Fruit fly (Drosophila melanogaster) whole organism, wandering third instar larva: ENCODE data around the gene CAH7.
A peak's percentile ranks its signal among the peaks of the same experiment; 100 is the strongest.

Experiments
- Abd-B ChIP-seq: fragments of >200 bp; optimal IDR thresholded peaks from 2 replicates; lab custom pipeline; 2017; ENCODE audit warnings: missing biosample characterization, missing genetic modification characterization
- CG32264 ChIP-seq: fragments of 200-800 bp; sonication (Bioruptor generic); optimal IDR thresholded peaks from 2 replicates; lab custom pipeline; 2016; ENCODE audit warnings: missing biosample characterization, missing genetic modification characterization
- CG9705 ChIP-seq: fragments of 200-800 bp; sonication (Bioruptor generic); optimal IDR thresholded peaks from 2 replicates; lab custom pipeline; 2018; ENCODE audit warnings: missing biosample characterization, mild to moderate bottlenecking, missing genetic modification characterization
- CrebA ChIP-seq: fragments of 200-800 bp; sonication (Bioruptor generic); optimal IDR thresholded peaks from 2 replicates; lab custom pipeline; 2016; ENCODE audit warnings: missing biosample characterization, mild to moderate bottlenecking, missing genetic modification characterization, borderline replicate concordance
- Dfd ChIP-seq: fragments of >200 bp; optimal IDR thresholded peaks from 2 replicates; lab custom pipeline; 2017; ENCODE audit warnings: missing biosample characterization, missing genetic modification characterization
- Dif ChIP-seq: fragments of 200-275, 200-300 bp; sonication (Bioruptor generic); optimal IDR thresholded peaks from 2 replicates; lab custom pipeline; 2018; ENCODE audit warnings: missing biosample characterization, missing genetic modification characterization; ENCODE audit not compliant: partially characterized antibody
- GATAd ChIP-seq: sonication (Bioruptor generic); optimal IDR thresholded peaks from 2 replicates; lab custom pipeline; 2016; ENCODE audit warnings: missing biosample characterization, missing genetic modification characterization
- HLH106 ChIP-seq: fragments of 200-800 bp; optimal IDR thresholded peaks from 3 replicates; lab custom pipeline; 2019; ENCODE audit warnings: missing biosample characterization, mild to moderate bottlenecking, missing genetic modification characterization, moderate library complexity
- Hnf4 ChIP-seq: fragments of 200-800 bp; sonication (Bioruptor generic); optimal IDR thresholded peaks from 2 replicates; lab custom pipeline; 2016; ENCODE audit warnings: missing biosample characterization, mild to moderate bottlenecking, missing genetic modification characterization
- Hr78 ChIP-seq: fragments of >200 bp; optimal IDR thresholded peaks from 2 replicates; lab custom pipeline; 2017; ENCODE audit warnings: missing biosample characterization, missing genetic modification characterization
- Hr83 ChIP-seq: fragments of 200-300 bp; sonication (Bioruptor generic); optimal IDR thresholded peaks from 2 replicates; lab custom pipeline; 2016; ENCODE audit warnings: missing biosample characterization, mild to moderate bottlenecking, missing genetic modification characterization, moderate library complexity; ENCODE audit not compliant: poor library complexity, severe bottlenecking
- Jra ChIP-seq: sonication (Bioruptor generic); optimal IDR thresholded peaks from 2 replicates; lab custom pipeline; 2016; ENCODE audit warnings: missing biosample characterization, missing genetic modification characterization
- Mio ChIP-seq: sonication (Bioruptor generic); optimal IDR thresholded peaks from 2 replicates; lab custom pipeline; 2016; ENCODE audit warnings: missing biosample characterization, missing genetic modification characterization
- Myc ChIP-seq: fragments of >200 bp; optimal IDR thresholded peaks from 2 replicates; lab custom pipeline; 2017
- N ChIP-seq: fragments of >200 bp; optimal IDR thresholded peaks from 2 replicates; lab custom pipeline; 2018; ENCODE audit warnings: missing biosample characterization, missing external identifiers, missing genetic modification characterization
- OdsH ChIP-seq: fragments of 200-800 bp; sonication (Bioruptor generic); optimal IDR thresholded peaks from 2 replicates; lab custom pipeline; 2016; ENCODE audit warnings: missing biosample characterization, mild to moderate bottlenecking, missing genetic modification characterization
- Rel ChIP-seq, 2 experiments: fragments of 200-800 bp; sonication (Bioruptor generic) in 1 of 2; optimal IDR thresholded peaks; 2 replicates in 1 of 2; 3 replicates in 1 of 2; lab custom pipeline; 2016 to 2019; ENCODE audit warnings: mild to moderate bottlenecking in 2 of 2, missing biosample characterization in 2 of 2, missing genetic modification characterization in 2 of 2, moderate library complexity in 1 of 2
- Sp1 ChIP-seq: fragments of 200-800 bp; sonication (Bioruptor generic); optimal IDR thresholded peaks from 3 replicates; lab custom pipeline; 2019; ENCODE audit warnings: missing biosample characterization, mild to moderate bottlenecking, missing genetic modification characterization, moderate library complexity
- Vsx2 ChIP-seq: fragments of 200-300, 225-300 bp; sonication (Bioruptor generic); optimal IDR thresholded peaks from 2 replicates; lab custom pipeline; 2018; ENCODE audit warnings: missing biosample characterization, missing genetic modification characterization; ENCODE audit not compliant: partially characterized antibody
- br ChIP-seq: fragments of 200-800 bp; sonication (Bioruptor generic); optimal IDR thresholded peaks from 2 replicates; lab custom pipeline; 2016; ENCODE audit warnings: missing biosample characterization, missing genetic modification characterization
- brk ChIP-seq: fragments of 200-800 bp; sonication (Bioruptor generic); optimal IDR thresholded peaks from 2 replicates; lab custom pipeline; 2016; ENCODE audit warnings: missing biosample characterization, mild to moderate bottlenecking, missing genetic modification characterization
- dl ChIP-seq, 2 experiments: fragments of 175-275, 200-275 bp in 1 of 2; fragments of 200-275 bp in 1 of 2; sonication (Bioruptor generic); optimal IDR thresholded peaks; lab custom pipeline; 2018; ENCODE audit warnings: mild to moderate bottlenecking in 2 of 2, missing biosample characterization in 2 of 2, missing genetic modification characterization in 2 of 2, moderate library complexity in 2 of 2; ENCODE audit not compliant: partially characterized antibody in 2 of 2, insufficient read depth in 1 of 2
- dmrt93B ChIP-seq: fragments of 200-800 bp; sonication (Bioruptor generic); optimal IDR thresholded peaks from 2 replicates; lab custom pipeline; 2018; ENCODE audit warnings: missing biosample characterization, mild to moderate bottlenecking, missing genetic modification characterization
- dsf ChIP-seq: sonication (Bioruptor generic); optimal IDR thresholded peaks from 2 replicates; lab custom pipeline; 2016; ENCODE audit warnings: missing biosample characterization, missing genetic modification characterization, borderline replicate concordance
- ey ChIP-seq: fragments of 200-800 bp; sonication (Bioruptor generic); optimal IDR thresholded peaks from 2 replicates; lab custom pipeline; 2016; ENCODE audit warnings: missing biosample characterization, missing genetic modification characterization
- foxo ChIP-seq, 2 experiments: fragments of 200-800 bp; sonication (Bioruptor generic); optimal IDR thresholded peaks; 2 replicates in 1 of 2; 3 replicates in 1 of 2; lab custom pipeline; 2016 to 2017; ENCODE audit warnings: missing biosample characterization in 2 of 2, missing genetic modification characterization in 2 of 2
- fru ChIP-seq: fragments of 200-800 bp; sonication (Bioruptor generic); optimal IDR thresholded peaks from 3 replicates; lab custom pipeline; 2016; ENCODE audit warnings: missing biosample characterization, mild to moderate bottlenecking, missing genetic modification characterization
- h ChIP-seq: fragments of 200-800 bp; sonication (Bioruptor generic); optimal IDR thresholded peaks from 3 replicates; lab custom pipeline; 2016; ENCODE audit warnings: missing biosample characterization, mild to moderate bottlenecking, missing genetic modification characterization
- jim ChIP-seq: fragments of 175-275, 200-325 bp; sonication (Bioruptor generic); optimal IDR thresholded peaks from 2 replicates; lab custom pipeline; 2016; ENCODE audit warnings: missing biosample characterization, mild to moderate bottlenecking, missing genetic modification characterization
- lola ChIP-seq: fragments of >200 bp; optimal IDR thresholded peaks from 2 replicates; lab custom pipeline; 2017; ENCODE audit warnings: missing biosample characterization, missing genetic modification characterization
- pan ChIP-seq: fragments of >200 bp; optimal IDR thresholded peaks from 2 replicates; lab custom pipeline; 2017
- psq ChIP-seq: fragments of 200-800 bp; sonication (Bioruptor generic); optimal IDR thresholded peaks from 3 replicates; lab custom pipeline; 2017; ENCODE audit warnings: missing biosample characterization, mild to moderate bottlenecking, missing genetic modification characterization, moderate library complexity
- rgr ChIP-seq: fragments of 200-800 bp; sonication (Bioruptor generic); optimal IDR thresholded peaks from 3 replicates; lab custom pipeline; 2016; ENCODE audit warnings: missing biosample characterization, mild to moderate bottlenecking, missing genetic modification characterization
- sage ChIP-seq: fragments of 200-800 bp; sonication (Bioruptor generic); optimal IDR thresholded peaks from 2 replicates; lab custom pipeline; 2016; ENCODE audit warnings: missing biosample characterization, mild to moderate bottlenecking, missing genetic modification characterization
- sv ChIP-seq: fragments of 200-800 bp; sonication (Bioruptor generic); optimal IDR thresholded peaks from 3 replicates; lab custom pipeline; 2016; ENCODE audit warnings: missing biosample characterization, missing genetic modification characterization
- tai ChIP-seq: sonication (Bioruptor generic); optimal IDR thresholded peaks from 2 replicates; lab custom pipeline; 2016; ENCODE audit warnings: missing biosample characterization, missing genetic modification characterization
- usp ChIP-seq: fragments of >200 bp; optimal IDR thresholded peaks from 2 replicates; lab custom pipeline; 2017; ENCODE audit warnings: missing biosample characterization, missing genetic modification characterization
- woc ChIP-seq: sonication (Bioruptor generic); optimal IDR thresholded peaks from 2 replicates; lab custom pipeline; 2016; ENCODE audit warnings: missing biosample characterization, mild to moderate bottlenecking, missing genetic modification characterization

The CAH7 gene

dm6 chr3R:10078468-10079143, 33.4 kb upstream of the CAH7 start:
- TF ChIP-seq CrebA (GFP tag; lab: Kevin White, UChicago), result no peak
- no peak for TF ChIP-seq CG32264 (GFP tag; lab: Kevin White, UChicago)
- no peak for TF ChIP-seq br (GFP tag; lab: Kevin White, UChicago)
- no peak for TF ChIP-seq jim
- TF ChIP-seq dmrt93B (GFP tag; lab: Kevin White, UChicago), result no peak
- no peak for TF ChIP-seq Vsx2 (GFP tag; lab: Kevin White, UChicago)
- TF ChIP-seq ey (GFP tag; lab: Kevin White, UChicago), result no peak
- TF ChIP-seq sv (GFP tag; lab: Kevin White, UChicago), result no peak
- TF ChIP-seq Myc (lab: Kevin White, UChicago), result no peak
- no peak for TF ChIP-seq tai (GFP tag; lab: Kevin White, UChicago)
- TF ChIP-seq Rel (GFP tag; optimal IDR thresholded peaks at IDR 0.05; lab: Kevin White, UChicago), result no peak
- TF ChIP-seq Rel (tag; optimal IDR thresholded peaks at IDR 0.05; lab: Kevin White, UChicago), result no peak
- no peak for TF ChIP-seq dl (GFP tag; optimal IDR thresholded peaks at IDR 0.05; lab: Kevin White, UChicago; ENCODE audit: insufficient read depth in 1 of 2, partially characterized antibody in 2 of 2)
- TF ChIP-seq pan (lab: Kevin White, UChicago), result no peak
- TF ChIP-seq fru (GFP tag; lab: Kevin White, UChicago), result no peak
- no peak for TF ChIP-seq psq (GFP tag; lab: Kevin White, UChicago)
- no peak for TF ChIP-seq Abd-B (GFP tag; lab: Kevin White, UChicago)
- no peak for TF ChIP-seq Jra (GFP tag; lab: Kevin White, UChicago)
- TF ChIP-seq Hr78 (GFP tag; lab: Kevin White, UChicago), result no peak
- TF ChIP-seq h (GFP tag; lab: Kevin White, UChicago), result no peak

DNA sequence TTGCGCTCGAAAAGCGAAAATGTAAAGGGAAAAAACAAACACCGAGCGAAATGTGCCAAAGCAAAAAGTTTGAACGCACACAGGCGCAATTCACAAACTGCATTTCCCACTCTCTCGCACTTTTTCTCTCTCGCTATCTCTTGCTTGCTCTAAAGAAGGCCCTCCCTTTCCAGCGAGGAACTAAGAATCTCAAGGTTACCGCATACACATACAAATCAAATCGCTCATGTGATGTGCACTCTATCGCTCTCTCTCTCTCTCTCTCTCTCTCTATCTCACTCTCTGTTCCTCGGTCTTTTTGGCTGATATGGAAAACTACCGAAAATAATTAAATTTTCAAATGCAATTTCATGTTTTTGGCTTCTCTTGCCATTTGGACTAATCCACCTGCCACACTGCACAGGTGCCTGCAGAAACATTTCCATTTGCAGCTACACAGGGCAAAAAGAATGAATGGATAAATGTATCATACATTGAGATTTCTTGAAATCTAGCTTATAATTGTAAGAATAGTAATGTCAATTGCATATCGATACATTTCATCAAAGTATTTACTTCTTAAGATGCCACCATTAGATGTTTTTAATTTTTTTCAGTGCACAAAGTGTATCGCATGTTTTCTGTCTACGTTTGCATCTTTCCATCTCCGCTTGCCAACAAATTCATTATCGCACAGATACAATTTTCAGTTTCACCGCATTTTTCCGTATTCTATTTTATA, 32.6 kb upstream of the CAH7 start:
- TF ChIP-seq dmrt93B (GFP tag; lab: Kevin White, UChicago), result peak; percentile 11
- TF ChIP-seq ey (GFP tag; lab: Kevin White, UChicago), result peak; percentile 79
- no peak for TF ChIP-seq Hr78 (GFP tag; lab: Kevin White, UChicago)
- TF ChIP-seq brk (GFP tag; lab: Kevin White, UChicago), result peak; percentile 24
- TF ChIP-seq Dfd (GFP tag; lab: Kevin White, UChicago), result no peak
- TF ChIP-seq GATAd (GFP tag; lab: Kevin White, UChicago), result no peak
- TF ChIP-seq Hnf4 (GFP tag; lab: Kevin White, UChicago), result peak; percentile 71
- TF ChIP-seq tai (GFP tag; lab: Kevin White, UChicago), result peak; percentile 53
- TF ChIP-seq h (GFP tag; lab: Kevin White, UChicago), result peak; percentile 73
- no peak for TF ChIP-seq CG32264 (GFP tag; lab: Kevin White, UChicago)
- TF ChIP-seq rgr (GFP tag; lab: Kevin White, UChicago), result peak; percentile 80
- peak; percentile 58 for TF ChIP-seq HLH106 (tag; lab: Kevin White, UChicago)
- TF ChIP-seq usp (GFP tag; lab: Kevin White, UChicago), result no peak
- no peak for TF ChIP-seq Myc (lab: Kevin White, UChicago)
- TF ChIP-seq Jra (GFP tag; lab: Kevin White, UChicago), result peak; percentile 57
- TF ChIP-seq Abd-B (GFP tag; lab: Kevin White, UChicago), result no peak
- TF ChIP-seq foxo (GFP tag; optimal IDR thresholded peaks at IDR 0.05; lab: Kevin White, UChicago), result peak in 1 of 2 experiments; percentile 75
- peak; percentile 38 for TF ChIP-seq psq (GFP tag; lab: Kevin White, UChicago)
- no peak for TF ChIP-seq jim
- no peak for TF ChIP-seq pan (lab: Kevin White, UChicago)
- TF ChIP-seq dl (GFP tag; optimal IDR thresholded peaks at IDR 0.05; lab: Kevin White, UChicago; ENCODE audit: insufficient read depth in 1 of 2, partially characterized antibody in 2 of 2), result peak in 1 of 2 experiments; percentile 3
- TF ChIP-seq OdsH, result peak; percentile 66
- peak; percentile 52 for TF ChIP-seq br (GFP tag; lab: Kevin White, UChicago)
- no peak for TF ChIP-seq lola (GFP tag; lab: Kevin White, UChicago)
- TF ChIP-seq dsf, result peak; percentile 29
- TF ChIP-seq fru (GFP tag; lab: Kevin White, UChicago), result peak; percentile 67
- no peak for TF ChIP-seq sv (GFP tag; lab: Kevin White, UChicago)
- no peak for TF ChIP-seq Rel (GFP tag; optimal IDR thresholded peaks at IDR 0.05; lab: Kevin White, UChicago)
- no peak for TF ChIP-seq Rel (tag; optimal IDR thresholded peaks at IDR 0.05; lab: Kevin White, UChicago)
- TF ChIP-seq Dif, result peak; percentile 32
- TF ChIP-seq N, result peak; percentile 24
- no peak for TF ChIP-seq Mio (GFP tag; lab: Kevin White, UChicago)
- TF ChIP-seq CG9705 (GFP tag; lab: Kevin White, UChicago), result no peak
- no peak for TF ChIP-seq CrebA (GFP tag; lab: Kevin White, UChicago)
- TF ChIP-seq Hr83 (GFP tag; lab: Kevin White, UChicago), result no peak
- no peak for TF ChIP-seq sage (GFP tag; lab: Kevin White, UChicago)
- peak; percentile 43 for TF ChIP-seq Sp1 (GFP tag; lab: Kevin White, UChicago)
- peak; percentile 20 for TF ChIP-seq woc (GFP tag; lab: Kevin White, UChicago)
- TF ChIP-seq Vsx2 (GFP tag; lab: Kevin White, UChicago), result no peak
- TF ChIP-seq, all 38 proteins: peak for 20
